Worm (Caenorhabditis elegans): Measurements from ENCODE around the gene nhr-36.

nhr-36 gene

DNA sequence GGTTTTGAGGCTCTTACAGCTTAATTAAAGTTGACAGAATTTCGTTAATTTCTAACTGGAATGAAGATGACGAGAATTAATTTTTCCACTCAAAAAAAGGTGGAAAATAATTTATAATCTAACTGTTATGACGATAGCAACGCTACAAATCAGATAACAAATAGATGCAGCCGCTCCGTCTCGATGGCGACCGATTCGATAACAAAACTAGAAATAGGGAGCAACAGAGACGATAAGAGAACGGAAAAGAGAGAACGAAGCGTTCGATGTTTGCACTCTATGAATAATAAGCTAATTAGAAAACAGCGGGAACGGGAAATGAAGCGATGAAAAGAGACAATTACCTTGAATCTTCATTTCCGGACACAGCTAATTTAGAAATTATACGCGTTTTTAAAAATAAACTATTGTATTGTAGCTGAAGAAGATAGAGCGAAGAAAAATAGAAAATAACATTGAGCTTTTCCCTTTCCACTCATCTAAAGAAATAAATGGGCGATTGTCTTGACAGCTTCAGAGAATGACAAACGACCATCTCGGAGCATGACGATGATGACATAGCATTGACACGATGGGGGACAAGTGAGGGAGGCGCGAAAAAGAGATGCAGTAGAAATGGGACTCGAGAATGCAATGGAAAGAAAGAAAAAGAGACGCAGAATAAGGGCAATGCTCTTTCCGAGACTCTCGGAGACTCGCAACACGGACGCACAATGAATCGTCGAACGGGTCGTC lies 42.6 kb downstream of the nhr-36 start (continued):
- TF ChIP-seq pha-2 (tag; optimal IDR thresholded peaks at IDR 0.05) (no peak), elt-2 (tag; optimal IDR thresholded peaks at IDR 0.05) (peak; percentile 57), madf-2 (tag; optimal IDR thresholded peaks at IDR 0.05) (no peak), rnt-1 (tag; optimal IDR thresholded peaks at IDR 0.05) (no peak), pros-1 (tag; optimal IDR thresholded peaks at IDR 0.05) (no peak), gmeb-2 (tag; optimal IDR thresholded peaks at IDR 0.05) (no peak), tbx-7 (tag; optimal IDR thresholded peaks at IDR 0.05) (no peak), sdc-2 (tag; optimal IDR thresholded peaks at IDR 0.05) (no peak), syd-9 (tag; optimal IDR thresholded peaks at IDR 0.05) (peak; percentile 45), C38D4.7 (GFP tag; optimal IDR thresholded peaks at IDR 0.05) (no peak), hlh-15 (tag; optimal IDR thresholded peaks at IDR 0.05) (no peak), lim-6 (tag; optimal IDR thresholded peaks at IDR 0.05) (no peak)

DNA sequence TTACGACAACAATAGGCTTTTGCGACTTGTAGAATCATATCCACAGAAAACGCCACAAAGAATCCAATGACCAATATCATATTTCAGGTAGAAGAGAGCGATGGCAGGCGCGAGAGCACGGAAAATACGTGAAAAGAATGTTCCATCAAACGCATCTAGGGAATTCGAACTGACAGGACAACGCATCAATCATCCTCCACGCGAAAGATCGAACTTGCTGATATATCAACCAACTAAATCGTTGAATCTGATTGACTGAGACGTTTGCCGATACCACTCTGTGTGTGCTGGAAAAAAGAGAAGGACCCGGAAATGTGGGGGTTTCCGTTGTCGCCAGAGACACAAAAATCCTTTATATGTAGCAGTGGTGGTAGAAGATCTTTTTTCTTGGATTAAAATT lies 43.2 kb downstream of the nhr-36 start:
- TF ChIP-seq ceh-24 (tag; optimal IDR thresholded peaks at IDR 0.05): no peak
- peak; percentile 39 for TF ChIP-seq unc-55 (GFP tag; optimal IDR thresholded peaks at IDR 0.05)
- no peak for TF ChIP-seq hlh-6 (tag; optimal IDR thresholded peaks at IDR 0.05)
- no peak for TF ChIP-seq ama-1 (optimal IDR thresholded peaks at IDR 0.05)
- TF ChIP-seq sdc-2 (tag; optimal IDR thresholded peaks at IDR 0.05): no peak

DNA sequence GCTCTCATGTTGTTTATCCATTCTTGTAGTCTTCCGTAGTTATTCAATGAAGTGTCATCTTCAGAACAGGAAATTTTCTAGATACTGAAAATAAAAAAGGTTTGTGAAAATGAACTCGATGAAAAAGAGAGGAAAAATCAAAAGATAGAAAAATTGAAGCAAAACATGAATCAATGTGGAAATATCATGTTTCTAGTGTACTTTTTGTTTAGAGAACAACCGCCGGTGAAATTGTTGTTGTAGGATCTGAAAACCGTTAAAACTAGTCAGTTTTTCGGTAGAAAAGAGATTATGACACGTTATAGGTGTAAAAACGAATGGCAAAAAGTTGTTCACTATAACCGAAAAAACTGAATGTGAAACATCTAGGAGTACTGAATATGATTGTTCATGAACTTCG lies 44.2 kb downstream of the nhr-36 start, which contains the start of gene pacs-1:
pacs-1 (minus strand) TSS at position 101 of the 400 bp plus-strand sequence.
- no peak for TF ChIP-seq pax-1 (tag; optimal IDR thresholded peaks at IDR 0.05)
- no peak for TF ChIP-seq ztf-16 (tag; optimal IDR thresholded peaks at IDR 0.05)
- TF ChIP-seq ceh-31 (tag; optimal IDR thresholded peaks at IDR 0.05): no peak
- TF ChIP-seq che-1 (tag; optimal IDR thresholded peaks at IDR 0.05): no peak
- TF ChIP-seq madf-2 (tag; optimal IDR thresholded peaks at IDR 0.05): no peak
- no peak for TF ChIP-seq hlh-6 (tag; optimal IDR thresholded peaks at IDR 0.05)
- no peak for TF ChIP-seq nfya-1 (tag; optimal IDR thresholded peaks at IDR 0.05)
- no peak for TF ChIP-seq pha-2 (tag; optimal IDR thresholded peaks at IDR 0.05)
- no peak for TF ChIP-seq nhr-11 (tag; optimal IDR thresholded peaks at IDR 0.05)
- no peak for TF ChIP-seq ref-2 (tag; optimal IDR thresholded peaks at IDR 0.05)
- TF ChIP-seq syd-9 (tag; optimal IDR thresholded peaks at IDR 0.05): no peak
- TF ChIP-seq unc-55 (GFP tag; optimal IDR thresholded peaks at IDR 0.05): no peak
- no peak for TF ChIP-seq hlh-15 (tag; optimal IDR thresholded peaks at IDR 0.05)
- TF ChIP-seq C38D4.7 (GFP tag; optimal IDR thresholded peaks at IDR 0.05): no peak
- no peak for TF ChIP-seq pat-9 (tag; optimal IDR thresholded peaks at IDR 0.05)
- TF ChIP-seq hlh-13 (GFP tag; optimal IDR thresholded peaks at IDR 0.05): no peak
- no peak for TF ChIP-seq odd-2 (tag; optimal IDR thresholded peaks at IDR 0.05)

DNA sequence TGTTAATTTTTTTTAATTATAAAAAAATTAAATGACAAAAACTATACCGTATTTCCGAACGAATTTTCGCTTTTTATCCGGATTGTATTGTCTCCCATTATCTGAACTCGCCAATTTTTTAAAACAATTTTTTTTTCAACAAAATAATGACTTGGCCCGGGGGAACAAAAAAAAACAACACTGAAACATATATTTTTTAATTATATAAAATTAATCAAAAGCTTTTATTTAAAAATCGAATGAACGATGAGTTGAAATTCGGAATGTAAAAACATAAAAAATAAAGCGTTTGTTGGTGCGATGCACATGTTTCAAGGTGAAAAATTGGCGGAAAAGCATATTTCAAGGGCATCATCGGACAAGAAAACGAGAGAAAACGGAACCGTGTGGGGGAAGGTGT lies 47.8 kb downstream of the nhr-36 start, which contains the start of gene mdt-27:
mdt-27 (minus strand) TSS at position 101 of the 400 bp plus-strand sequence.
- no peak for TF ChIP-seq ztf-16 (tag; optimal IDR thresholded peaks at IDR 0.05)
- TF ChIP-seq unc-42 (tag; optimal IDR thresholded peaks at IDR 0.05): no peak
- no peak for TF ChIP-seq C08G9.2 (tag; optimal IDR thresholded peaks at IDR 0.05)
- no peak for TF ChIP-seq nhr-232 (tag; optimal IDR thresholded peaks at IDR 0.05)

DNA sequence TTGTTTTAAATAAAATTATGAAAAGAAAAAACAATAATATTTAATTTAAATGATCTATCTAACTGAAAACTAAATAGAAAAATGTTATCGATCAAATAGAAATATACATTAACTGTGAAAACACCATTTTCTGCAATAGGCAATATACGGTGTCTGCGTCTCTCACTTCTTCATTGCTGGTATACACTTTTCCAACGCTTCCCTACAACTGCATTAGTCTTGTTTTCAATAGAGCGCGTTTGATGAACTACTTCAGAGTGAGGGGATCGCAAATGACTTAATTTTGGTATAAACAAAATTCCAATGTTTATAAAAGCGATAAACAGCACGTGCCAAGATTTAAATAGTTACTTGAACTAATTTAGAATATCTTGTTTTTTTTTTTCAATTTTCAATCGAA lies 48.9 kb downstream of the nhr-36 start:
- TF ChIP-seq unc-42 (tag; optimal IDR thresholded peaks at IDR 0.05) (peak; percentile 96), ceh-18 (tag; optimal IDR thresholded peaks at IDR 0.05) (peak; percentile 17), unc-55 (GFP tag; optimal IDR thresholded peaks at IDR 0.05) (peak; percentile 43), ceh-31 (tag; optimal IDR thresholded peaks at IDR 0.05) (peak; percentile 52), unc-86 (tag; optimal IDR thresholded peaks at IDR 0.05) (no peak), nfya-1 (tag; optimal IDR thresholded peaks at IDR 0.05) (peak; percentile 70), ceh-45 (GFP tag; IDR thresholded peaks at IDR 0.05) (no peak), zip-5 (tag; optimal IDR thresholded peaks at IDR 0.05) (no peak), dve-1 (tag; optimal IDR thresholded peaks at IDR 0.05) (peak; percentile 10), T23F11.4 (GFP tag; optimal IDR thresholded peaks at IDR 0.05) (no peak), ceh-2 (tag; optimal IDR thresholded peaks at IDR 0.05) (no peak), tbx-2 (tag; optimal IDR thresholded peaks at IDR 0.05) (peak; percentile 22)

All from whole organism, late embryonic.